Fruit fly (Drosophila melanogaster) whole organism, embryonic: ENCODE measurements around the gene shd.

Experiments used
- Asciz ChIP-seq: fragments of 200-800 bp; sonication (Bioruptor generic); optimal IDR thresholded peaks from 2 replicates; lab custom pipeline; 2017; ENCODE audit warnings: missing biosample characterization, mild to moderate bottlenecking, missing genetic modification characterization, missing genetic modification reagents
- Bdp1 ChIP-seq: fragments of 200-800 bp; sonication (Bioruptor generic); optimal IDR thresholded peaks from 3 replicates; lab custom pipeline; 2016; ENCODE audit warnings: missing biosample characterization, missing genetic modification characterization
- BtbVII ChIP-seq: fragments of 200-800 bp; sonication (Bioruptor generic); optimal IDR thresholded peaks from 3 replicates; lab custom pipeline; 2017; ENCODE audit warnings: missing biosample characterization, mild to moderate bottlenecking, missing genetic modification characterization
- CG11456 ChIP-seq: fragments of 200-800 bp; sonication (Bioruptor generic); IDR thresholded peaks from 3 replicates; pipeline ENCODE4 v1.3.6; 2022; ENCODE audit warnings: missing biosample characterization, missing genetic modification characterization
- CG12769 ChIP-seq: fragments of 200-800 bp; sonication (Bioruptor generic); optimal IDR thresholded peaks from 2 replicates; lab custom pipeline; 2019; ENCODE audit warnings: missing biosample characterization, mild to moderate bottlenecking, missing genetic modification characterization, moderate library complexity
- CG15011 ChIP-seq: fragments of 200-800 bp; sonication (Bioruptor generic); optimal IDR thresholded peaks from 3 replicates; lab custom pipeline; 2018; ENCODE audit warnings: missing biosample characterization, mild to moderate bottlenecking, missing genetic modification characterization
- CG17328 ChIP-seq: fragments of 200-800 bp; sonication (Bioruptor generic); IDR thresholded peaks from 2 replicates; pipeline ENCODE4 v1.3.6; 2022; ENCODE audit warnings: missing biosample characterization, missing genetic modification characterization
- CG33557 ChIP-seq: fragments of 200-800 bp; sonication (Bioruptor generic); optimal IDR thresholded peaks from 2 replicates; lab custom pipeline; 2019; ENCODE audit warnings: missing biosample characterization, mild to moderate bottlenecking, missing genetic modification characterization, moderate library complexity
- CG34376 ChIP-seq: fragments of 200-800 bp; sonication (Bioruptor generic); optimal IDR thresholded peaks from 2 replicates; lab custom pipeline; 2018; ENCODE audit warnings: missing biosample characterization, mild to moderate bottlenecking, missing genetic modification characterization
- CG4328 ChIP-seq: fragments of 200-800 bp; sonication (Bioruptor generic); optimal IDR thresholded peaks from 3 replicates; lab custom pipeline; 2017; ENCODE audit warnings: missing biosample characterization, missing genetic modification reagents, missing genetic modification characterization
- CG4404 ChIP-seq: fragments of 200-800 bp; sonication (Bioruptor generic); IDR thresholded peaks from 2 replicates; pipeline ENCODE4 v1.3.6; 2022; ENCODE audit warnings: missing biosample characterization, missing genetic modification characterization
- CG4820 ChIP-seq: fragments of 200-800 bp; sonication (Bioruptor generic); optimal IDR thresholded peaks from 3 replicates; lab custom pipeline; 2016; ENCODE audit warnings: missing biosample characterization, missing genetic modification characterization
- CG5180 ChIP-seq: fragments of 200-800 bp; sonication (Bioruptor generic); optimal IDR thresholded peaks from 3 replicates; lab custom pipeline; 2017; ENCODE audit warnings: missing biosample characterization, missing genetic modification characterization, mild to moderate bottlenecking, moderate library complexity, missing genetic modification reagents
- CG6683 ChIP-seq: fragments of 200-800 bp; sonication (Bioruptor generic); optimal IDR thresholded peaks from 2 replicates; lab custom pipeline; 2017; ENCODE audit warnings: missing biosample characterization, mild to moderate bottlenecking, missing genetic modification characterization, missing genetic modification reagents
- CG8281 ChIP-seq: fragments of 200-800 bp; sonication (Bioruptor generic); optimal IDR thresholded peaks from 2 replicates; lab custom pipeline; 2018; ENCODE audit warnings: missing biosample characterization, mild to moderate bottlenecking, missing genetic modification characterization, moderate library complexity
- CoRest ChIP-seq: fragments of 200-800 bp; sonication (Bioruptor generic); optimal IDR thresholded peaks from 3 replicates; lab custom pipeline; 2018; ENCODE audit warnings: missing biosample characterization, mild to moderate bottlenecking, missing genetic modification characterization, moderate library complexity
- Dad ChIP-seq: fragments of 200-800 bp; sonication (Bioruptor generic); optimal IDR thresholded peaks from 3 replicates; lab custom pipeline; 2016; ENCODE audit warnings: missing biosample characterization, missing genetic modification characterization
- Dll ChIP-seq: fragments of 200-800 bp; sonication (Bioruptor generic); IDR thresholded peaks from 4 replicates; pipeline ENCODE4 v1.3.6; 2022; ENCODE audit warnings: missing biosample characterization, missing genetic modification characterization; ENCODE audit not compliant: partially characterized antibody
- Ets65A ChIP-seq: fragments of 200-800 bp; sonication (Bioruptor generic); peaks from one replicate; lab custom pipeline; 2016; ENCODE audit warnings: missing biosample characterization, missing genetic modification characterization
- HLH54F ChIP-seq: fragments of 200-800 bp; sonication (Bioruptor generic); optimal IDR thresholded peaks from 3 replicates; lab custom pipeline; 2016; ENCODE audit warnings: missing biosample characterization, missing genetic modification characterization
- Hey ChIP-seq: fragments of 200-800 bp; sonication (Bioruptor generic); optimal IDR thresholded peaks from 3 replicates; lab custom pipeline; 2018; ENCODE audit warnings: missing biosample characterization, mild to moderate bottlenecking, missing genetic modification characterization
- HmgD ChIP-seq: fragments of 200-800 bp; sonication (Bioruptor generic); optimal IDR thresholded peaks from 3 replicates; lab custom pipeline; 2016; ENCODE audit warnings: missing biosample characterization, missing genetic modification characterization
- Jarid2 ChIP-seq: fragments of 200-800 bp; sonication (Bioruptor generic); optimal IDR thresholded peaks from 3 replicates; lab custom pipeline; 2017; ENCODE audit warnings: mild to moderate bottlenecking, missing biosample characterization, missing genetic modification reagents, missing genetic modification characterization
- Kr ChIP-seq: fragments of 200-800 bp; sonication (Bioruptor generic); optimal IDR thresholded peaks from 2 replicates; lab custom pipeline; 2017; ENCODE audit warnings: missing biosample characterization, mild to moderate bottlenecking, missing genetic modification characterization
- NK7.1 ChIP-seq: fragments of 200-800 bp; sonication (Bioruptor generic); optimal IDR thresholded peaks from 3 replicates; lab custom pipeline; 2016; ENCODE audit warnings: missing biosample characterization, missing genetic modification characterization
- Nf-YB ChIP-seq: fragments of 200-800 bp; sonication (Bioruptor generic); optimal IDR thresholded peaks from 3 replicates; lab custom pipeline; 2019; ENCODE audit warnings: missing biosample characterization, mild to moderate bottlenecking, missing genetic modification characterization, moderate library complexity
- Rfx ChIP-seq: fragments of 200-800 bp; sonication (Bioruptor generic); IDR thresholded peaks from 2 replicates; pipeline ENCODE4 v1.3.6; 2022; ENCODE audit warnings: missing biosample characterization, missing genetic modification characterization
- Scr ChIP-seq: fragments of 200-800 bp; sonication (Bioruptor generic); IDR thresholded peaks from 2 replicates; pipeline ENCODE4 v1.3.6; 2022; ENCODE audit warnings: missing biosample characterization, missing genetic modification characterization; ENCODE audit not compliant: partially characterized antibody
- Xrp1 ChIP-seq: fragments of 200-800 bp; sonication (Bioruptor generic); IDR thresholded peaks from 2 replicates; pipeline ENCODE4 v1.3.6; 2022; ENCODE audit warnings: missing biosample characterization, missing genetic modification characterization
- ab ChIP-seq: fragments of 200-800 bp; sonication (Bioruptor generic); optimal IDR thresholded peaks from 2 replicates; lab custom pipeline; 2016; ENCODE audit warnings: missing biosample characterization, missing genetic modification characterization
- al ChIP-seq: fragments of 200-800 bp; sonication (Bioruptor generic); IDR thresholded peaks from 2 replicates; pipeline ENCODE4 v1.3.6; 2022; ENCODE audit warnings: missing biosample characterization, missing genetic modification characterization
- cato ChIP-seq: fragments of 200-800 bp; sonication (Bioruptor generic); optimal IDR thresholded peaks from 2 replicates; lab custom pipeline; 2016; ENCODE audit warnings: missing biosample characterization, missing genetic modification characterization, borderline replicate concordance
- ems ChIP-seq: fragments of 200-800 bp; sonication (Bioruptor generic); optimal IDR thresholded peaks from 3 replicates; lab custom pipeline; 2016; ENCODE audit warnings: missing biosample characterization, missing genetic modification characterization
- fd102C ChIP-seq: fragments of 200-800 bp; sonication (Bioruptor generic); optimal IDR thresholded peaks from 2 replicates; lab custom pipeline; 2018; ENCODE audit warnings: missing biosample characterization, mild to moderate bottlenecking, missing genetic modification characterization, moderate library complexity
- grau ChIP-seq: fragments of 200-800 bp; optimal IDR thresholded peaks from 3 replicates; lab custom pipeline; 2019; ENCODE audit warnings: missing biosample characterization, mild to moderate bottlenecking, missing genetic modification characterization, moderate library complexity
- grn ChIP-seq: fragments of 200-800 bp; sonication (Bioruptor generic); optimal IDR thresholded peaks from 3 replicates; lab custom pipeline; 2017; ENCODE audit warnings: missing biosample characterization, missing genetic modification characterization
- gt ChIP-seq: fragments of 200-800 bp; sonication (Bioruptor generic); IDR thresholded peaks from 2 replicates; pipeline ENCODE4 v1.3.6; 2022; ENCODE audit warnings: missing biosample characterization, missing genetic modification characterization
- mld ChIP-seq: fragments of 200-800 bp; sonication (Bioruptor generic); IDR thresholded peaks from 3 replicates; pipeline ENCODE4 v1.3.6; 2022; ENCODE audit warnings: missing biosample characterization, missing genetic modification characterization; ENCODE audit not compliant: partially characterized antibody
- nau ChIP-seq: fragments of 200-800 bp; sonication (Bioruptor generic); optimal IDR thresholded peaks from 3 replicates; lab custom pipeline; 2017; ENCODE audit warnings: missing biosample characterization, mild to moderate bottlenecking, missing genetic modification characterization, missing genetic modification reagents
- sens ChIP-seq: fragments of 200-800 bp; sonication (Bioruptor generic); peaks from one replicate; lab custom pipeline; 2016; ENCODE audit warnings: missing biosample characterization, missing genetic modification characterization
- shn ChIP-seq: fragments of 200-800 bp; sonication (Bioruptor generic); optimal IDR thresholded peaks from 3 replicates; lab custom pipeline; 2016; ENCODE audit warnings: missing biosample characterization, missing genetic modification characterization
- sim ChIP-seq: fragments of 200-800 bp; sonication (Bioruptor generic); IDR thresholded peaks from 2 replicates; pipeline ENCODE4 v1.3.6; 2022; ENCODE audit warnings: missing biosample characterization, missing genetic modification characterization
- slbo ChIP-seq: fragments of 200-800 bp; sonication (Bioruptor generic); IDR thresholded peaks from 2 replicates; pipeline ENCODE4 v1.3.6; 2022; ENCODE audit warnings: missing biosample characterization, missing genetic modification characterization
- tio ChIP-seq: fragments of 200-800 bp; sonication (Bioruptor generic); optimal IDR thresholded peaks from 2 replicates; lab custom pipeline; 2017; ENCODE audit warnings: missing biosample characterization, missing genetic modification characterization, inconsistent platforms
- tna ChIP-seq: fragments of 200-800 bp; sonication (Bioruptor generic); IDR thresholded peaks from 2 replicates; pipeline ENCODE4 v1.3.6; 2022; ENCODE audit warnings: missing biosample characterization, missing genetic modification characterization; ENCODE audit not compliant: partially characterized antibody
- trh ChIP-seq: fragments of 200-800 bp; sonication (Bioruptor generic); optimal IDR thresholded peaks from 2 replicates; lab custom pipeline; 2016; ENCODE audit warnings: missing biosample characterization, missing genetic modification characterization
- vnd ChIP-seq: fragments of 200-800 bp; sonication (Bioruptor generic); IDR thresholded peaks from 3 replicates; pipeline ENCODE4 v1.3.6; 2022; ENCODE audit warnings: missing biosample characterization, missing genetic modification characterization; ENCODE audit not compliant: partially characterized antibody
- wdn ChIP-seq: fragments of 200-800 bp; sonication (Bioruptor generic); IDR thresholded peaks from 2 replicates; pipeline ENCODE4 v1.3.6; 2022; ENCODE audit warnings: missing biosample characterization, missing genetic modification characterization
- wor ChIP-seq: fragments of 200-800 bp; sonication (Bioruptor generic); IDR thresholded peaks from 2 replicates; pipeline ENCODE4 v1.3.6; 2022; ENCODE audit warnings: missing biosample characterization, missing genetic modification characterization

The shd gene

dm6 chr3L:14612945-14613791 lies 1.1 kb upstream of the shd start (continued):
- TF ChIP-seq mld: no peak
- no peak for TF ChIP-seq al
- TF ChIP-seq Rfx (GFP tag; lab: Robert Waterston, UW): peak; percentile 50; the same call in 1 of the 2 replicates
- TF ChIP-seq Xrp1 (GFP tag; lab: Robert Waterston, UW): peak; percentile 70
- TF ChIP-seq Dll (GFP tag; lab: Robert Waterston, UW): no peak
- TF ChIP-seq CG4820 (GFP tag; lab: Kevin White, UChicago): peak; percentile 24
- TF ChIP-seq Kr (GFP tag; lab: Kevin White, UChicago): no peak
- peak; percentile 90 for TF ChIP-seq sens (GFP tag; lab: Kevin White, UChicago)
- no peak for TF ChIP-seq Hey (tag; lab: Kevin White, UChicago)
- TF ChIP-seq Dad (GFP tag; lab: Kevin White, UChicago): no peak
- TF ChIP-seq grn: no peak
- TF ChIP-seq shn (GFP tag; lab: Kevin White, UChicago): no peak
- TF ChIP-seq CG33557 (GFP tag; lab: Kevin White, UChicago): peak; percentile 61
- TF ChIP-seq cato (GFP tag; lab: Kevin White, UChicago): peak; percentile 13
- TF ChIP-seq CG8281 (tag; lab: Kevin White, UChicago): no peak
- no peak for TF ChIP-seq HmgD (GFP tag; lab: Kevin White, UChicago)
- no peak for TF ChIP-seq Scr (GFP tag; lab: Robert Waterston, UW)
- no peak for TF ChIP-seq Jarid2 (GFP tag; lab: Kevin White, UChicago)
- TF ChIP-seq ab (GFP tag; lab: Kevin White, UChicago): no peak
- TF ChIP-seq CG11456 (GFP tag; lab: Robert Waterston, UW): no peak
- TF ChIP-seq nau (GFP tag; lab: Kevin White, UChicago): no peak
- TF ChIP-seq vnd (GFP tag; lab: Robert Waterston, UW): no peak
- no peak for TF ChIP-seq wdn (GFP tag; lab: Robert Waterston, UW)
- TF ChIP-seq HLH54F (GFP tag; lab: Kevin White, UChicago): no peak
- TF ChIP-seq Ets65A (GFP tag; lab: Kevin White, UChicago): no peak
- peak; percentile 9 for TF ChIP-seq BtbVII
- TF ChIP-seq CG5180: peak; percentile 81
- no peak for TF ChIP-seq CG12769 (tag; lab: Kevin White, UChicago)
- 0 out of 2 replicates have a peak, but pooled peaks have one; percentile 17 for TF ChIP-seq CG17328
- no peak for TF ChIP-seq Nf-YB (GFP tag; lab: Kevin White, UChicago)
- TF ChIP-seq CG6683 (GFP tag; lab: Kevin White, UChicago): no peak
- TF ChIP-seq CG4328 (GFP tag; lab: Kevin White, UChicago): no peak
- no peak for TF ChIP-seq Bdp1 (GFP tag; lab: Kevin White, UChicago)
- peak; percentile 56 for TF ChIP-seq grau
- TF ChIP-seq CG34376: peak; percentile 68
- no peak for TF ChIP-seq slbo (GFP tag; lab: Robert Waterston, UW)
- TF ChIP-seq NK7.1: peak; percentile 6
- TF ChIP-seq tna: no peak
- peak; percentile 49 for TF ChIP-seq CG15011 (GFP tag; lab: Kevin White, UChicago)
- no peak for TF ChIP-seq CG4404 (GFP tag; lab: Robert Waterston, UW)
- no peak for TF ChIP-seq Asciz (GFP tag; lab: Kevin White, UChicago)
- peak; percentile 63 for TF ChIP-seq tio (GFP tag; lab: Kevin White, UChicago)
- TF ChIP-seq sim (GFP tag; lab: Robert Waterston, UW): no peak
- no peak for TF ChIP-seq ems (GFP tag; lab: Kevin White, UChicago)
- TF ChIP-seq trh: no peak
- TF ChIP-seq fd102C: no peak
- TF ChIP-seq CoRest (tag; lab: Kevin White, UChicago): peak; percentile 56
- TF ChIP-seq gt (GFP tag; lab: Robert Waterston, UW): no peak; the same call in 1 of the 2 replicates
- TF ChIP-seq wor (GFP tag; lab: Robert Waterston, UW): 0 out of 2 replicates have a peak, but pooled peaks have one; percentile 12
